Worm (Caenorhabditis elegans) whole organism, late embryonic: Measurements from ENCODE around the gene srbc-78.

Experiments used
- C38D4.7 ChIP-seq: fragments of 200-800 bp; sonication (Bioruptor generic); optimal IDR thresholded peaks from 2 replicates; lab custom pipeline; 2018; ENCODE audit warnings: mild to moderate bottlenecking, missing genetic modification characterization, moderate library complexity, missing compliant biosample characterization
- ama-1 ChIP-seq: fragments of 150-350 bp; optimal IDR thresholded peaks from 2 replicates; lab custom pipeline; 2014
- ceh-34 ChIP-seq: sonication (generic microtip); optimal IDR thresholded peaks from 2 replicates; lab custom pipeline; 2016; ENCODE audit warnings: mild to moderate bottlenecking, missing genetic modification characterization, missing compliant biosample characterization
- elt-2 ChIP-seq: sonication (generic microtip); optimal IDR thresholded peaks from 2 replicates; lab custom pipeline; 2016; ENCODE audit warnings: missing genetic modification reagents, missing genetic modification characterization, missing compliant biosample characterization
- fax-1 ChIP-seq: sonication (generic microtip); optimal IDR thresholded peaks from 2 replicates; lab custom pipeline; 2016; ENCODE audit warnings: missing genotype, missing genetic modification characterization, missing compliant biosample characterization
- gmeb-2 ChIP-seq: sonication (generic microtip); optimal IDR thresholded peaks from 2 replicates; lab custom pipeline; 2016; ENCODE audit warnings: missing genetic modification characterization, inconsistent platforms, missing compliant biosample characterization
- hlh-13 ChIP-seq: fragments of 200-800 bp; sonication (Bioruptor generic); optimal IDR thresholded peaks from 2 replicates; lab custom pipeline; 2018; ENCODE audit warnings: mild to moderate bottlenecking, missing genetic modification characterization, missing compliant biosample characterization
- odd-2 ChIP-seq: sonication (generic microtip); optimal IDR thresholded peaks from 2 replicates; lab custom pipeline; 2017; ENCODE audit warnings: antibody characterized with exemption, mild to moderate bottlenecking, missing genetic modification characterization, missing compliant biosample characterization
- pax-1 ChIP-seq: fragments of 150-350 bp; optimal IDR thresholded peaks from 2 replicates; lab custom pipeline; 2014; ENCODE audit warnings: missing biosample characterization, missing genetic modification characterization

- TF ChIP-seq hlh-13 (GFP tag; lab: Kevin White, UChicago) (no peak), fax-1 (no peak), gmeb-2 (tag; lab: Kevin White, UChicago) (no peak), C38D4.7 (GFP tag; lab: Kevin White, UChicago) (no peak), pax-1 (tag; lab: Kevin White, UChicago) (no peak), ceh-34 (tag; lab: Kevin White, UChicago) (no peak), odd-2 (tag; lab: Kevin White, UChicago) (no peak), ama-1 (lab: Kevin White, UChicago) (no peak), elt-2 (no peak)
These were observed 25.5 kb upstream of the srbc-78 start for ce11 chrV:20514483-20514882.
